Worm (Caenorhabditis elegans) whole organism, L1 larva: ENCODE measurements around the gene msp-78.
A peak's percentile ranks its signal among the peaks of the same experiment; 100 is the strongest.

Experiments
- C04F5.9 ChIP-seq: sonication (generic microtip); optimal IDR thresholded peaks from 2 replicates; lab custom pipeline; 2016; ENCODE audit warnings: missing genetic modification characterization, missing compliant biosample characterization
- C16A3.4 ChIP-seq: fragments of 150-350 bp; optimal IDR thresholded peaks from 2 replicates; lab custom pipeline; 2014; ENCODE audit warnings: missing biosample characterization, missing genetic modification characterization
- C34B4.2 ChIP-seq: sonication (generic microtip); optimal IDR thresholded peaks from 2 replicates; lab custom pipeline; 2017; ENCODE audit warnings: mild to moderate bottlenecking, missing genetic modification characterization, missing compliant biosample characterization
- aly-2 ChIP-seq: fragments of 150-350 bp; optimal IDR thresholded peaks from 2 replicates; lab custom pipeline; 2014; ENCODE audit warnings: missing biosample characterization, missing genetic modification characterization
- ceh-8 ChIP-seq: fragments of 200-800 bp; sonication (Bioruptor generic); optimal IDR thresholded peaks from 2 replicates; lab custom pipeline; 2018; ENCODE audit warnings: mild to moderate bottlenecking, missing genetic modification characterization, moderate library complexity, missing compliant biosample characterization
- ceh-82 ChIP-seq, 3 experiments: fragments of 150-350 bp in 1 of 3; sonication (generic microtip) in 2 of 3; optimal IDR thresholded peaks; 2 replicates each; lab custom pipeline; 2014 to 2017; ENCODE audit warnings: missing biosample characterization in 3 of 3, missing genetic modification characterization in 3 of 3
- ceh-90 ChIP-seq: sonication (generic microtip); optimal IDR thresholded peaks from 2 replicates; lab custom pipeline; 2016; ENCODE audit warnings: missing genetic modification characterization, missing compliant biosample characterization
- ces-1 ChIP-seq: fragments of 150-350 bp; optimal IDR thresholded peaks from 2 replicates; lab custom pipeline; 2014; ENCODE audit warnings: missing biosample characterization, missing genetic modification reagents, missing genetic modification characterization
- dpl-1 ChIP-seq, 3 experiments: fragments of 150-350 bp in 2 of 3; sonication (generic microtip) in 1 of 3; optimal IDR thresholded peaks; 2 replicates each; lab custom pipeline; 2014 to 2017; ENCODE audit warnings: missing biosample characterization in 3 of 3, missing genetic modification characterization in 3 of 3, missing genetic modification reagents in 3 of 3
- dsc-1 ChIP-seq: sonication (generic microtip); optimal IDR thresholded peaks from 2 replicates; lab custom pipeline; 2016; ENCODE audit warnings: mild to moderate bottlenecking, missing genetic modification characterization, missing compliant biosample characterization
- efl-1 ChIP-seq, 4 experiments: fragments of 150-350 bp; optimal IDR thresholded peaks in 3 of 4; peaks in 1 of 4; 1 replicate in 1 of 4; 2 replicates in 3 of 4; lab custom pipeline; 2014; ENCODE audit warnings: missing biosample characterization in 2 of 4, missing genetic modification characterization in 2 of 4, missing genetic modification reagents in 2 of 4
- efl-3 ChIP-seq: fragments of 200-800 bp; sonication (Bioruptor generic); optimal IDR thresholded peaks from 2 replicates; lab custom pipeline; 2018; ENCODE audit warnings: mild to moderate bottlenecking, missing genetic modification characterization, missing compliant biosample characterization
- ets-5 ChIP-seq: fragments of 200-800 bp; sonication (Bioruptor generic); IDR thresholded peaks from 2 replicates; pipeline ENCODE4 v1.3.6; 2022; ENCODE audit warnings: missing genetic modification characterization, missing compliant biosample characterization
- fkh-8 ChIP-seq: sonication (generic microtip); optimal IDR thresholded peaks from 2 replicates; lab custom pipeline; 2016; ENCODE audit warnings: mild to moderate bottlenecking, missing genetic modification characterization, missing compliant biosample characterization
- hlh-4 ChIP-seq: sonication (generic microtip); optimal IDR thresholded peaks from 2 replicates; lab custom pipeline; 2016; ENCODE audit warnings: mild to moderate bottlenecking, missing genetic modification characterization, missing compliant biosample characterization
- hpl-2 ChIP-seq: fragments of 150-350 bp; optimal IDR thresholded peaks from 2 replicates; lab custom pipeline; 2014; ENCODE audit warnings: missing biosample characterization, missing genetic modification reagents, missing genetic modification characterization
- jun-1 ChIP-seq: fragments of 150-350 bp; optimal IDR thresholded peaks from 2 replicates; lab custom pipeline; 2014; ENCODE audit warnings: missing biosample characterization, missing genetic modification reagents, missing genetic modification characterization
- lin-14 ChIP-seq: fragments of 200-800 bp; sonication (Bioruptor generic); optimal IDR thresholded peaks from 2 replicates; lab custom pipeline; 2018; ENCODE audit warnings: mild to moderate bottlenecking, missing genetic modification characterization, moderate library complexity, missing compliant biosample characterization
- lin-35 ChIP-seq, 2 experiments: fragments of 150-350 bp; optimal IDR thresholded peaks; 2 replicates each; lab custom pipeline; 2014; ENCODE audit warnings: missing biosample characterization in 2 of 2, missing genetic modification characterization in 2 of 2, missing genetic modification reagents in 2 of 2
- lir-3 ChIP-seq: sonication (generic microtip); optimal IDR thresholded peaks from 2 replicates; lab custom pipeline; 2016; ENCODE audit warnings: mild to moderate bottlenecking, missing genetic modification characterization, moderate library complexity, missing compliant biosample characterization; ENCODE audit not compliant: poor library complexity
- lsy-2 ChIP-seq, 2 experiments: fragments of 150-350 bp; optimal IDR thresholded peaks; 2 replicates each; lab custom pipeline; 2014; ENCODE audit warnings: missing biosample characterization in 2 of 2, missing genetic modification characterization in 2 of 2
- mef-2 ChIP-seq: fragments of 150-350 bp; optimal IDR thresholded peaks from 2 replicates; lab custom pipeline; 2014; ENCODE audit warnings: missing biosample characterization, missing genetic modification characterization
- mep-1 ChIP-seq: fragments of 150-350 bp; optimal IDR thresholded peaks from 2 replicates; lab custom pipeline; 2014; ENCODE audit warnings: missing biosample characterization, missing genetic modification characterization
- nhr-20 ChIP-seq: sonication (generic microtip); optimal IDR thresholded peaks from 2 replicates; lab custom pipeline; 2016; ENCODE audit warnings: mild to moderate bottlenecking, missing genetic modification characterization, missing compliant biosample characterization
- nhr-237 ChIP-seq: fragments of 150-350 bp; optimal IDR thresholded peaks from 2 replicates; lab custom pipeline; 2014; ENCODE audit warnings: missing biosample characterization, missing genetic modification characterization
- nhr-28 ChIP-seq: fragments of 150-350 bp; optimal IDR thresholded peaks from 2 replicates; lab custom pipeline; 2014; ENCODE audit warnings: missing biosample characterization, missing genetic modification characterization
- nhr-47 ChIP-seq: sonication (generic microtip); optimal IDR thresholded peaks from 2 replicates; lab custom pipeline; 2016; ENCODE audit warnings: mild to moderate bottlenecking, missing genetic modification characterization, moderate library complexity, missing compliant biosample characterization
- nhr-71 ChIP-seq: sonication (generic microtip); optimal IDR thresholded peaks from 2 replicates; lab custom pipeline; 2016; ENCODE audit warnings: mild to moderate bottlenecking, missing genetic modification characterization, moderate library complexity, missing compliant biosample characterization
- nhr-84 ChIP-seq: sonication (generic microtip); optimal IDR thresholded peaks from 2 replicates; lab custom pipeline; 2017; ENCODE audit warnings: missing biosample characterization, missing genetic modification characterization
- pag-3 ChIP-seq: sonication (generic microtip); optimal IDR thresholded peaks from 2 replicates; lab custom pipeline; 2017; ENCODE audit warnings: missing genetic modification characterization, mild to moderate bottlenecking, missing compliant biosample characterization, antibody characterized with exemption, borderline replicate concordance; ENCODE audit not compliant: insufficient read depth
- pax-3 ChIP-seq: fragments of 200-800 bp; sonication (Bioruptor generic); optimal IDR thresholded peaks from 2 replicates; lab custom pipeline; 2018; ENCODE audit warnings: mild to moderate bottlenecking, missing genetic modification characterization, moderate library complexity, missing compliant biosample characterization
- rnt-1 ChIP-seq: sonication (generic microtip); optimal IDR thresholded peaks from 2 replicates; lab custom pipeline; 2016; ENCODE audit warnings: mild to moderate bottlenecking, missing genetic modification characterization, moderate library complexity, missing compliant biosample characterization
- snpc-4 ChIP-seq: fragments of 150-350 bp; optimal IDR thresholded peaks from 2 replicates; lab custom pipeline; 2014; ENCODE audit warnings: missing biosample characterization, missing genetic modification characterization
- snu-23 ChIP-seq: sonication (generic microtip); optimal IDR thresholded peaks from 2 replicates; lab custom pipeline; 2016; ENCODE audit warnings: missing genetic modification characterization, missing compliant biosample characterization
- sox-4 ChIP-seq: sonication (generic microtip); optimal IDR thresholded peaks from 2 replicates; lab custom pipeline; 2016; ENCODE audit warnings: missing genetic modification characterization, missing compliant biosample characterization
- sptf-1 ChIP-seq: fragments of 150-350 bp; optimal IDR thresholded peaks from 2 replicates; lab custom pipeline; 2014; ENCODE audit warnings: missing biosample characterization, missing genetic modification characterization
- unc-86 ChIP-seq: sonication (generic microtip); optimal IDR thresholded peaks from 2 replicates; lab custom pipeline; 2016; ENCODE audit warnings: missing genetic modification characterization, missing compliant biosample characterization
- vab-15 ChIP-seq: sonication (generic microtip); optimal IDR thresholded peaks from 2 replicates; lab custom pipeline; 2017; ENCODE audit warnings: missing genotype, mild to moderate bottlenecking, missing genetic modification characterization, missing compliant biosample characterization
- xbp-1 ChIP-seq: sonication (generic microtip); optimal IDR thresholded peaks from 2 replicates; lab custom pipeline; 2016; ENCODE audit warnings: missing genetic modification characterization, missing compliant biosample characterization
- ztf-11 ChIP-seq, 2 experiments: sonication (generic microtip); optimal IDR thresholded peaks; 2 replicates each; lab custom pipeline; 2016 to 2017; ENCODE audit warnings: missing genetic modification characterization in 2 of 2, missing biosample characterization in 1 of 2, missing compliant biosample characterization in 1 of 2

Gene msp-78

ce11 chrIV:9756647-9757424 is 13.0 kb upstream of the msp-78 start (continued):
- TF ChIP-seq nhr-47 (tag; lab: Kevin White, UChicago) (peak; percentile 9), vab-15 (tag; lab: Kevin White, UChicago) (no peak), hpl-2 (no peak), ces-1 (GFP tag; lab: Kevin White, UChicago) (no peak), sptf-1 (tag; lab: Kevin White, UChicago) (no peak), sox-4 (no peak), lin-14 (GFP tag; lab: Kevin White, UChicago) (peak; percentile 70), efl-1 (optimal IDR thresholded peaks at IDR 0.05; lab: Kevin White, UChicago) (peak; percentile 15 to 32), efl-1 (GFP tag; optimal IDR thresholded peaks at IDR 0.05 in 1 of 2; lab: Kevin White, UChicago) (no peak), lin-35 (GFP tag; optimal IDR thresholded peaks at IDR 0.05; lab: Kevin White, UChicago) (peak in 1 of 2 experiments; percentile 60), aly-2 (tag; lab: Kevin White, UChicago) (no peak), pag-3 (tag; lab: Kevin White, UChicago) (no peak), lsy-2 (tag; optimal IDR thresholded peaks at IDR 0.05; lab: Kevin White, UChicago) (peak; percentile 29 to 57), mep-1 (tag; lab: Kevin White, UChicago) (peak; percentile 43), ceh-90 (tag; lab: Kevin White, UChicago) (no peak), mef-2 (tag; lab: Kevin White, UChicago) (no peak), unc-86 (tag; lab: Kevin White, UChicago) (no peak), hlh-4 (no peak), nhr-20 (tag; lab: Kevin White, UChicago) (peak; percentile 84), C04F5.9 (tag; lab: Kevin White, UChicago) (no peak), jun-1 (no peak), nhr-28 (no peak), dpl-1 (GFP tag; optimal IDR thresholded peaks at IDR 0.05; lab: Kevin White, UChicago) (peak in 2 of 3 experiments; percentile 2 to 17), nhr-71 (tag; lab: Kevin White, UChicago) (peak; percentile 61), snu-23 (GFP tag; lab: Kevin White, UChicago) (peak; percentile 76), xbp-1 (tag; lab: Kevin White, UChicago) (peak; percentile 21), ztf-11 (tag; optimal IDR thresholded peaks at IDR 0.05; lab: Kevin White, UChicago) (no peak), ceh-82 (tag; optimal IDR thresholded peaks at IDR 0.05; lab: Kevin White, UChicago) (no peak), ceh-8 (GFP tag; lab: Kevin White, UChicago) (no peak), lir-3 (tag; lab: Kevin White, UChicago) (no peak), fkh-8 (tag; lab: Kevin White, UChicago) (peak; percentile 61), snpc-4 (peak; percentile 15), ets-5 (GFP tag; lab: Robert Waterston, UW) (no peak), efl-3 (GFP tag; lab: Kevin White, UChicago) (no peak), C34B4.2 (tag; lab: Kevin White, UChicago) (no peak), C16A3.4 (tag; lab: Kevin White, UChicago) (peak; percentile 25), rnt-1 (tag; lab: Kevin White, UChicago) (no peak)
- TF ChIP-seq, all 84 proteins: peak for 27

ce11 chrIV:9757425-9757740 is 12.5 kb upstream of the msp-78 start, which contains the start of gene nhr-97:
nhr-97 (plus strand) TSS chrIV:9757641.
- TF ChIP-seq ceh-8 (GFP tag; lab: Kevin White, UChicago): no peak
- TF ChIP-seq efl-3 (GFP tag; lab: Kevin White, UChicago): no peak
- no peak for TF ChIP-seq mep-1 (tag; lab: Kevin White, UChicago)
- no peak for TF ChIP-seq unc-86 (tag; lab: Kevin White, UChicago)
- no peak for TF ChIP-seq nhr-84
- no peak for TF ChIP-seq dsc-1 (tag; lab: Kevin White, UChicago)
- TF ChIP-seq pag-3 (tag; lab: Kevin White, UChicago): no peak
- no peak for TF ChIP-seq nhr-237
- TF ChIP-seq pax-3: no peak
- no peak for TF ChIP-seq lsy-2 (tag; optimal IDR thresholded peaks at IDR 0.05; lab: Kevin White, UChicago)
